Fruit fly (Drosophila melanogaster): ENCODE data around the gene mRpS26.

DNA sequence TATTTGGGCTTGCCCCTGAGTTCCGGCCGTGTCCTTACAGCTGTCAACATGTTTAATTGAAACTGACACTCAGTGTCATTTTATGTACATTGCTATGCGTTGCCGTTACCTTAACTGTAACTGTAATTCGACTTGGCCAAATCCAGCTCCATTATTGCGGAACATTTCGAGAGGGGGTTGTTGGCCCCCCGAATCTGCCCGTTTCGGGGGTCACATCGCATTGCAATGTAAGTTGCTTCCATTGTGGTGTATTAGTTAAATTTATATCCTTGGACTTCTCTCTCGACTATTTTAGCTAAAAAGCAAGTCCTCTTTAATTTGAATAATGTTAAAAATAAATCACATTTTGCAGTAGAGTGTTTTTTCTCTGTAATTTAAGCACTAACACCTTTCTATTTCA lies 17.8 kb downstream of the mRpS26 start:
- TF ChIP-seq Hr39 (GFP tag; optimal IDR thresholded peaks at IDR 0.05) (no peak), Smox (GFP tag; optimal IDR thresholded peaks at IDR 0.05) (no peak), Eip78C (GFP tag) (no peak), dac (GFP tag; optimal IDR thresholded peaks at IDR 0.05) (no peak), CG11294 (GFP tag; IDR thresholded peaks at IDR 0.05) (no peak), net (GFP tag; optimal IDR thresholded peaks at IDR 0.05) (no peak), CG10669 (GFP tag; optimal IDR thresholded peaks at IDR 0.05) (no peak), Gug (GFP tag; IDR thresholded peaks at IDR 0.05) (no peak), acj6 (GFP tag; optimal IDR thresholded peaks at IDR 0.05) (no peak), esn (GFP tag; optimal IDR thresholded peaks at IDR 0.05) (no peak), vri (GFP tag; optimal IDR thresholded peaks at IDR 0.05) (no peak), CG6163 (GFP tag; IDR thresholded peaks at IDR 0.05) (no peak), Sox14 (GFP tag; optimal IDR thresholded peaks at IDR 0.05) (no peak)

Measured in whole organism, prepupa.